Worm (Caenorhabditis elegans): Measurements from ENCODE around the gene snr-5.

The snr-5 gene

ce11 chrIII:7854494-7855184, 7.2 kb upstream of the snr-5 start, which contains the start of gene rpl-35 (continued):
- TF ChIP-seq zip-5 (tag; optimal IDR thresholded peaks at IDR 0.05) = peak; percentile 49
- peak; percentile 53 for TF ChIP-seq lin-11 (tag; optimal IDR thresholded peaks at IDR 0.05)
- peak; percentile 81 for TF ChIP-seq ceh-2 (tag; optimal IDR thresholded peaks at IDR 0.05)
- peak; percentile 97 for TF ChIP-seq ceh-14 (tag; optimal IDR thresholded peaks at IDR 0.05)
- TF ChIP-seq C08G9.2 (tag; optimal IDR thresholded peaks at IDR 0.05) = peak; percentile 86
- TF ChIP-seq dmd-4 (tag; optimal IDR thresholded peaks at IDR 0.05; ENCODE audit: borderline replicate concordance) = peak; percentile 68
- peak; percentile 82 for TF ChIP-seq T23F11.4 (GFP tag; optimal IDR thresholded peaks at IDR 0.05)
- TF ChIP-seq ceh-45 (GFP tag; IDR thresholded peaks at IDR 0.05) = peak; percentile 83
- TF ChIP-seq mec-3 (tag; optimal IDR thresholded peaks at IDR 0.05; ENCODE audit: borderline replicate concordance) = no peak
- TF ChIP-seq ceh-34 (tag; optimal IDR thresholded peaks at IDR 0.05) = peak; percentile 99
- TF ChIP-seq hlh-13 (GFP tag; optimal IDR thresholded peaks at IDR 0.05) = no peak
- TF ChIP-seq ref-2 (tag; optimal IDR thresholded peaks at IDR 0.05) = peak; percentile 99
- peak; percentile 30 for TF ChIP-seq hlh-15 (tag; optimal IDR thresholded peaks at IDR 0.05)
- peak; percentile 78 for TF ChIP-seq sox-4 (tag; optimal IDR thresholded peaks at IDR 0.05)
- peak; percentile 83 for TF ChIP-seq unc-55 (GFP tag; optimal IDR thresholded peaks at IDR 0.05)
- TF ChIP-seq nfya-1 (tag; optimal IDR thresholded peaks at IDR 0.05) = peak; percentile 99
- peak; percentile 87 for TF ChIP-seq hlh-8 (tag; optimal IDR thresholded peaks at IDR 0.05)
- peak; percentile 100 for TF ChIP-seq ceh-18 (tag; optimal IDR thresholded peaks at IDR 0.05)
- peak; percentile 90 for TF ChIP-seq F13H6.1 (tag; optimal IDR thresholded peaks at IDR 0.05)
- peak; percentile 75 for TF ChIP-seq tbx-7 (tag; optimal IDR thresholded peaks at IDR 0.05)
- TF ChIP-seq Y22D7AL.16 (tag; optimal IDR thresholded peaks at IDR 0.05) = peak; percentile 42
- peak; percentile 75 for TF ChIP-seq ceh-6 (GFP tag; optimal IDR thresholded peaks at IDR 0.05)
- peak; percentile 30 for TF ChIP-seq eyg-1 (tag; optimal IDR thresholded peaks at IDR 0.05)

ce11 chrIII:7855468-7855867, 6.4 kb upstream of the snr-5 start:
- TF ChIP-seq ref-2 (tag; optimal IDR thresholded peaks at IDR 0.05) = no peak
- no peak for TF ChIP-seq ceh-19 (GFP tag; optimal IDR thresholded peaks at IDR 0.05)
- no peak for TF ChIP-seq pros-1 (tag; optimal IDR thresholded peaks at IDR 0.05)
- no peak for TF ChIP-seq pat-9 (tag; optimal IDR thresholded peaks at IDR 0.05)
- TF ChIP-seq hlh-13 (GFP tag; optimal IDR thresholded peaks at IDR 0.05) = no peak
- no peak for TF ChIP-seq T23F11.4 (GFP tag; optimal IDR thresholded peaks at IDR 0.05)
- no peak for TF ChIP-seq ceh-22 (tag; optimal IDR thresholded peaks at IDR 0.05)

ce11 chrIII:7857142-7857541, 4.7 kb upstream of the snr-5 start, which contains the start of gene tag-307:
TSS of gene tag-307 (minus strand) at chrIII:7857242.
- no peak for TF ChIP-seq ztf-16 (tag; optimal IDR thresholded peaks at IDR 0.05)

- TF ChIP-seq che-1 (tag; optimal IDR thresholded peaks at IDR 0.05) (no peak), hlh-8 (tag; optimal IDR thresholded peaks at IDR 0.05) (peak; percentile 1), pqm-1 (tag; optimal IDR thresholded peaks at IDR 0.05) (peak; percentile 33), ceh-14 (tag; optimal IDR thresholded peaks at IDR 0.05) (peak; percentile 14), fax-1 (tag; optimal IDR thresholded peaks at IDR 0.05) (peak; percentile 0), ama-1 (optimal IDR thresholded peaks at IDR 0.05) (no peak), ets-4 (tag; optimal IDR thresholded peaks at IDR 0.05) (peak; percentile 49), hlh-13 (GFP tag; optimal IDR thresholded peaks at IDR 0.05) (no peak), sox-4 (tag; optimal IDR thresholded peaks at IDR 0.05) (no peak), pag-3 (tag; optimal IDR thresholded peaks at IDR 0.05; ENCODE audit: borderline replicate concordance) (no peak), ztf-16 (tag; optimal IDR thresholded peaks at IDR 0.05) (no peak), ceh-30 (tag; optimal IDR thresholded peaks at IDR 0.05) (no peak), dmd-4 (tag; optimal IDR thresholded peaks at IDR 0.05; ENCODE audit: borderline replicate concordance) (no peak), unc-3 (GFP tag; conservative IDR thresholded peaks at IDR 0.05) (no peak), unc-3 (tag; optimal IDR thresholded peaks at IDR 0.05) (no peak), ceh-31 (tag; optimal IDR thresholded peaks at IDR 0.05) (peak; percentile 77), ceh-45 (GFP tag; IDR thresholded peaks at IDR 0.05) (no peak), odd-2 (tag; optimal IDR thresholded peaks at IDR 0.05) (no peak), sox-2 (GFP tag; IDR thresholded peaks at IDR 0.05) (no peak), ceh-19 (GFP tag; optimal IDR thresholded peaks at IDR 0.05) (no peak), tbx-7 (tag; optimal IDR thresholded peaks at IDR 0.05) (peak; percentile 42), mec-3 (tag; optimal IDR thresholded peaks at IDR 0.05; ENCODE audit: borderline replicate concordance) (no peak), hlh-6 (tag; optimal IDR thresholded peaks at IDR 0.05) (no peak), C08G9.2 (tag; optimal IDR thresholded peaks at IDR 0.05) (peak; percentile 73), unc-42 (tag; optimal IDR thresholded peaks at IDR 0.05) (peak; percentile 11), ceh-2 (tag; optimal IDR thresholded peaks at IDR 0.05) (peak; percentile 69), zip-5 (tag; optimal IDR thresholded peaks at IDR 0.05) (peak; percentile 47), elt-2 (tag; optimal IDR thresholded peaks at IDR 0.05) (peak; percentile 31), T23F11.4 (GFP tag; optimal IDR thresholded peaks at IDR 0.05) (no peak)
These were observed 3.4 kb upstream of the snr-5 start, which contains the start of the genes coq-5 and ufm-1 for ce11 chrIII:7858407-7859029. TSS of gene coq-5 (minus strand) at chrIII:7858457. TSS of gene ufm-1 (plus strand) at chrIII:7858979.
